Worm (Caenorhabditis elegans) whole organism, L3 larva: ENCODE data around the gene K10H10.4.

ENCODE experiments used
- lin-15B ChIP-seq: fragments of 150-350 bp; optimal IDR thresholded peaks from 2 replicates; lab custom pipeline; 2014; ENCODE audit warnings: missing biosample characterization, missing genetic modification characterization
- skn-1 ChIP-seq: fragments of 150-350 bp; optimal IDR thresholded peaks from 2 replicates; lab custom pipeline; 2014; ENCODE audit warnings: missing biosample characterization, missing genetic modification characterization

ce11 chrII:14528233-14528802 is 28.1 kb downstream of the K10H10.4 start, which contains the start of the genes F57C2.5 and spat-1:
- TF ChIP-seq lin-15B (tag; lab: Kevin White, UChicago) = peak; percentile 66
- TF ChIP-seq skn-1 = peak; percentile 46
